Worm (Caenorhabditis elegans): Measurements from ENCODE around the gene nhr-180.

Gene nhr-180

ce11 chrV:695914-696313 lies 28.6 kb upstream of the nhr-180 start, which contains the start of gene srj-52:
TSS of gene srj-52 (minus strand) at chrV:696014.
- TF ChIP-seq ztf-28 (GFP tag; IDR thresholded peaks at IDR 0.05), result no peak
- no peak for TF ChIP-seq attf-6 (GFP tag; IDR thresholded peaks at IDR 0.05)
- TF ChIP-seq B0019.2 (GFP tag; conservative IDR thresholded peaks at IDR 0.05), result no peak
- no peak for TF ChIP-seq T26A5.8 (tag; optimal IDR thresholded peaks at IDR 0.05)
- no peak for TF ChIP-seq mxl-1 (tag; optimal IDR thresholded peaks at IDR 0.05)
- TF ChIP-seq madf-10 (tag; optimal IDR thresholded peaks at IDR 0.05), result no peak
- TF ChIP-seq nfya-2 (GFP tag; IDR thresholded peaks at IDR 0.05), result no peak
- TF ChIP-seq chd-7 (tag; optimal IDR thresholded peaks at IDR 0.05), result no peak
- no peak for TF ChIP-seq egl-18 (GFP tag; IDR thresholded peaks at IDR 0.05)
- no peak for TF ChIP-seq ceh-79 (tag; optimal IDR thresholded peaks at IDR 0.05)
- no peak for TF ChIP-seq F52B5.7 (tag; optimal IDR thresholded peaks at IDR 0.05)
- TF ChIP-seq ztf-22 (GFP tag; optimal IDR thresholded peaks at IDR 0.05), result no peak
- TF ChIP-seq unc-62 (GFP tag; optimal IDR thresholded peaks at IDR 0.05), result no peak
- no peak for TF ChIP-seq pha-4 (tag; optimal IDR thresholded peaks at IDR 0.05)
- TF ChIP-seq T07F8.4 (tag; optimal IDR thresholded peaks at IDR 0.05), result no peak

DNA sequence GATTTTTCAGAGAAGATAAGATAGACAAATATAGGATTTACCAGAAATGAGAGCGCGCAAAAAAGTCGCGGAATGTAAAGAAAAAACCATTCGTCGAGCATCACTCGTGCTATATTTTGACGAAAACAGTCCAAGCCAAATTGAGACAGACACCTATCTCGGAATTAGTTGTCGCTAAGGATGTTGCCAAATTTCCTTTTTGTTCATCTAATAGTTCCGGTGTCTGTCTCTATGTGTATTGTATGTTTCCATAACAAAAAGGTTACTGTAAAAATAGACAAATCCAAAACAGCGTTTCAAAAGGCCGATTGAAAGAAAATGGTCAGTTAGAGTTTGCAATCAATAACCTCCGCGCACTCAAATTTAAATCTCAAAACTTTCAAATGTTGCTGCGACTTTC lies 27.3 kb upstream of the nhr-180 start, which contains the start of gene srj-53:
Gene srj-53, minus strand, starts transcription at position 101 of the 400 bp plus-strand sequence.
- TF ChIP-seq dox-1 (GFP tag; IDR thresholded peaks at IDR 0.05), result no peak
- no peak for TF ChIP-seq ztf-3 (GFP tag; optimal IDR thresholded peaks at IDR 0.05)
- no peak for TF ChIP-seq ceh-100 (GFP tag; IDR thresholded peaks at IDR 0.05)
- TF ChIP-seq efl-1 (GFP tag; optimal IDR thresholded peaks at IDR 0.05), result no peak
- TF ChIP-seq hsf-1 (GFP tag; IDR thresholded peaks at IDR 0.05), result no peak
- no peak for TF ChIP-seq tbp1 (GFP tag; optimal IDR thresholded peaks at IDR 0.05)
- TF ChIP-seq die-1 (tag; optimal IDR thresholded peaks at IDR 0.05), result no peak
- TF ChIP-seq C06A6.2 (GFP tag; conservative IDR thresholded peaks at IDR 0.05), result no peak
- TF ChIP-seq ets-4 (GFP tag; optimal IDR thresholded peaks at IDR 0.05), result no peak
- no peak for TF ChIP-seq hmg-20 (GFP tag; IDR thresholded peaks at IDR 0.05)
- TF ChIP-seq hrde-1 (tag; optimal IDR thresholded peaks at IDR 0.05; ENCODE audit: borderline replicate concordance), result no peak
- no peak for TF ChIP-seq ztf-18 (tag; optimal IDR thresholded peaks at IDR 0.05)

ce11 chrV:692720-693422 lies 25.6 kb upstream of the nhr-180 start, which contains the start of gene srx-4:
TSS of gene srx-4 (minus strand) at chrV:692770.
- TF ChIP-seq ceh-58 (GFP tag; IDR thresholded peaks at IDR 0.05) (no peak), lsl-1 (GFP tag; optimal IDR thresholded peaks at IDR 0.05) (no peak), ztf-22 (GFP tag; optimal IDR thresholded peaks at IDR 0.05) (no peak), atf-7 (tag; optimal IDR thresholded peaks at IDR 0.05) (no peak), Y53G8AR.9 (GFP tag; conservative IDR thresholded peaks at IDR 0.05) (no peak), repo-1 (tag; optimal IDR thresholded peaks at IDR 0.05) (no peak), ztf-3 (GFP tag; optimal IDR thresholded peaks at IDR 0.05) (no peak), C17E4.6 (GFP tag; IDR thresholded peaks at IDR 0.05) (no peak)

DNA sequence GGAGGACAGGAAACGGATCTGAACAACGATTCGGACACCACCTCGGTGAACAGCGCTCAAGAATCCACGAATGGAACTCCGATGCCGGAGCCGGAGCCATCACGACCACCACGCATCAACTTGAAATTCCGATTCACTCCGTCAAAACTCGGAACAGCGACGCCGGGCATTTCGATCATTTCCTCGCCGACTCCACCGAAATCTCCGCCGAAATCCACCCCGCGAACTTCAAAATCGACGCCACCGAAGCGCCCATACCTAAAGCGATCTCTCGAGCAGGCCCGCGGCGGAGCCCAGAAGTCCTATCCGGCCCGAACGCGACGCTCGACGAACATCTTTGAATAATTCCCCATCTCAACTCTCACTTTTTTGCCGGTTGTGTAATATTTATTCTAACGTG lies 22.2 kb upstream of the nhr-180 start:
- TF ChIP-seq zfh-2 (GFP tag; conservative IDR thresholded peaks at IDR 0.05) (peak; percentile 70), egrh-3 (GFP tag; IDR thresholded peaks at IDR 0.05) (peak; percentile 46; the same call in 1 of the 2 replicates), F37B4.10 (GFP tag; IDR thresholded peaks at IDR 0.05) (no peak)

All from whole organism, young adult.